Worm (Caenorhabditis elegans): Measurements from ENCODE around the gene T07C12.10.

- TF ChIP-seq ceh-82 (tag; optimal IDR thresholded peaks at IDR 0.05) (peak in 1 of 3 experiments; percentile 51), blmp-1 (tag; optimal IDR thresholded peaks at IDR 0.05) (no peak), aly-2 (tag; optimal IDR thresholded peaks at IDR 0.05) (no peak), ets-5 (GFP tag; IDR thresholded peaks at IDR 0.05) (no peak), fkh-4 (tag; optimal IDR thresholded peaks at IDR 0.05; ENCODE audit: borderline replicate concordance) (no peak), rnt-1 (tag; optimal IDR thresholded peaks at IDR 0.05) (no peak), nhr-19 (GFP tag; conservative IDR thresholded peaks at IDR 0.05) (no peak), nhr-237 (tag; optimal IDR thresholded peaks at IDR 0.05) (no peak), dpl-1 (GFP tag; optimal IDR thresholded peaks at IDR 0.05) (no peak)
Measured at ce11 chrV:9978425-9978824, 18.1 kb upstream of the T07C12.10 start.
